Worm (Caenorhabditis elegans): Measurements from ENCODE around the gene semi-1.

Gene semi-1

ce11 chrV:13468190-13468765, 46.7 kb downstream of the semi-1 start, which contains the start of the genes F25H9.6 and F25H9.7 (continued):
- TF ChIP-seq lsy-2 (tag; optimal IDR thresholded peaks at IDR 0.05) (peak in 1 of 2 experiments; percentile 90), nhr-76 (tag; optimal IDR thresholded peaks at IDR 0.05) (no peak), R02D3.7 (tag; optimal IDR thresholded peaks at IDR 0.05) (no peak), tra-1 (GFP tag; IDR thresholded peaks at IDR 0.05) (peak; percentile 79; the same call in 1 of the 2 replicates), nhr-11 (tag; optimal IDR thresholded peaks at IDR 0.05) (peak; percentile 54), duxl-1 (tag; optimal IDR thresholded peaks at IDR 0.05; ENCODE audit: poor library complexity) (peak; percentile 88), F49E8.2 (tag; optimal IDR thresholded peaks at IDR 0.05; ENCODE audit: borderline replicate concordance) (peak; percentile 79), mdl-1 (tag; optimal IDR thresholded peaks at IDR 0.05) (peak; percentile 72 to 91), hmg-1.1 (GFP tag; IDR thresholded peaks at IDR 0.05) (peak; percentile 50; the same call in 1 of the 2 replicates), saeg-2 (GFP tag; IDR thresholded peaks at IDR 0.05) (no peak), mxl-3 (GFP tag; optimal IDR thresholded peaks at IDR 0.05) (peak; percentile 71), fos-1 (tag; optimal IDR thresholded peaks at IDR 0.05) (no peak), nhr-102 (tag; optimal IDR thresholded peaks at IDR 0.05) (peak; percentile 48), D1046.2 (GFP tag; IDR thresholded peaks at IDR 0.05) (peak; percentile 78; the same call in 1 of the 2 replicates), Y75B8A.6 (GFP tag; IDR thresholded peaks at IDR 0.05) (no peak), rbr-2 (tag; optimal IDR thresholded peaks at IDR 0.05) (peak; percentile 81), nhr-6 (tag; optimal IDR thresholded peaks at IDR 0.05) (peak; percentile 93), unc-130 (GFP tag; optimal IDR thresholded peaks at IDR 0.05) (peak; percentile 97), Y48G9A.11 (GFP tag; IDR thresholded peaks at IDR 0.05) (peak; percentile 94), pha-4 (GFP tag; IDR thresholded peaks at IDR 0.05) (peak; percentile 36; the same call in 1 of the 2 replicates), pha-4 (tag; optimal IDR thresholded peaks at IDR 0.05) (no peak), zfp-3 (GFP tag; conservative IDR thresholded peaks at IDR 0.05) (peak; percentile 62; the same call in 1 of the 2 replicates), unc-62 (GFP tag; optimal IDR thresholded peaks at IDR 0.05 in 1 of 2) (peak in 1 of 2 experiments; percentile 98), unc-62 (tag; optimal IDR thresholded peaks at IDR 0.05) (no peak), dmd-6 (GFP tag; IDR thresholded peaks at IDR 0.05) (peak; percentile 93), unc-39 (tag; optimal IDR thresholded peaks at IDR 0.05) (no peak), zfp-2 (tag; optimal IDR thresholded peaks at IDR 0.05) (no peak), tag-97 (GFP tag; IDR thresholded peaks at IDR 0.05) (peak; percentile 90; the same call in 1 of the 2 replicates), ces-1 (GFP tag; optimal IDR thresholded peaks at IDR 0.05) (no peak), arid-1 (GFP tag; conservative IDR thresholded peaks at IDR 0.05) (peak; percentile 60; the same call in 1 of the 2 replicates), madf-9 (GFP tag; conservative IDR thresholded peaks at IDR 0.05) (peak; percentile 93), dpl-1 (GFP tag; optimal IDR thresholded peaks at IDR 0.05) (peak; percentile 77), ZK337.2 (GFP tag; IDR thresholded peaks at IDR 0.05) (peak; percentile 99), ceh-62 (tag; optimal IDR thresholded peaks at IDR 0.05) (no peak), hlh-30 (tag; optimal IDR thresholded peaks at IDR 0.05; ENCODE audit: insufficient read depth) (peak; percentile 91), spr-3 (GFP tag; optimal IDR thresholded peaks at IDR 0.05) (peak; percentile 53), T20F7.1 (GFP tag; optimal IDR thresholded peaks at IDR 0.05) (peak; percentile 78), lin-38 (GFP tag; IDR thresholded peaks at IDR 0.05) (peak; percentile 79), mdt-29 (GFP tag; IDR thresholded peaks at IDR 0.05) (peak; percentile 69; the same call in 1 of the 2 replicates), ceh-20 (GFP tag; IDR thresholded peaks at IDR 0.05) (peak; percentile 83), daf-19 (GFP tag; conservative IDR thresholded peaks at IDR 0.05) (0 out of 2 replicates have a peak, but pooled peaks have one; percentile 33), nhr-77 (tag; optimal IDR thresholded peaks at IDR 0.05) (peak; percentile 58), lin-39 (tag; optimal IDR thresholded peaks at IDR 0.05) (no peak)
